Worm (Caenorhabditis elegans) whole organism, L2 larva: Measurements from ENCODE around the gene aps-2.

ENCODE experiments used
- C34F6.9 ChIP-seq: fragments of 150-350 bp; optimal IDR thresholded peaks from 2 replicates; lab custom pipeline; 2014; ENCODE audit warnings: missing biosample characterization, missing genetic modification characterization
- F13H6.1 ChIP-seq: sonication (generic microtip); optimal IDR thresholded peaks from 2 replicates; lab custom pipeline; 2016; ENCODE audit warnings: missing genetic modification characterization, missing compliant biosample characterization
- R02D3.7 ChIP-seq: fragments of 150-350 bp; optimal IDR thresholded peaks from 2 replicates; lab custom pipeline; 2014; ENCODE audit warnings: missing biosample characterization, missing genetic modification characterization
- Y55F3AM.14 ChIP-seq: fragments of 200-800 bp; sonication (Bioruptor generic); optimal IDR thresholded peaks from 2 replicates; lab custom pipeline; 2018; ENCODE audit warnings: mild to moderate bottlenecking, missing genetic modification characterization, missing compliant biosample characterization
- ZK546.5 ChIP-seq: sonication (generic microtip); optimal IDR thresholded peaks from 2 replicates; lab custom pipeline; 2017; ENCODE audit warnings: missing biosample characterization, missing genetic modification characterization
- alr-1 ChIP-seq: fragments of 150-350 bp; optimal IDR thresholded peaks from 2 replicates; lab custom pipeline; 2014; ENCODE audit warnings: missing biosample characterization, missing genetic modification characterization
- aly-2 ChIP-seq: fragments of 150-350 bp; optimal IDR thresholded peaks from 2 replicates; lab custom pipeline; 2014; ENCODE audit warnings: missing biosample characterization, missing genetic modification characterization
- ama-1 ChIP-seq: fragments of 150-350 bp; optimal IDR thresholded peaks from 2 replicates; lab custom pipeline; 2018; ENCODE audit warnings: inconsistent platforms
- blmp-1 ChIP-seq: sonication (generic microtip); optimal IDR thresholded peaks from 2 replicates; lab custom pipeline; 2017; ENCODE audit warnings: missing genetic modification characterization, mild to moderate bottlenecking, missing compliant biosample characterization, antibody characterized with exemption, moderate library complexity; ENCODE audit not compliant: insufficient read depth
- ceh-16 ChIP-seq: fragments of 150-350 bp; optimal IDR thresholded peaks from 2 replicates; lab custom pipeline; 2014; ENCODE audit warnings: missing biosample characterization, missing genetic modification characterization
- ceh-82 ChIP-seq: fragments of 150-350 bp; optimal IDR thresholded peaks from 2 replicates; lab custom pipeline; 2014; ENCODE audit warnings: missing biosample characterization, missing genetic modification characterization
- crh-2 ChIP-seq: sonication (generic microtip); optimal IDR thresholded peaks from 2 replicates; lab custom pipeline; 2017; ENCODE audit warnings: missing biosample characterization, missing genetic modification characterization
- dmd-4 ChIP-seq: sonication (generic microtip); optimal IDR thresholded peaks from 2 replicates; lab custom pipeline; 2017; ENCODE audit warnings: missing biosample characterization, missing genetic modification characterization
- egl-27 ChIP-seq: sonication (generic microtip); optimal IDR thresholded peaks from 3 replicates; lab custom pipeline; 2017; ENCODE audit warnings: missing biosample characterization, missing genetic modification reagents, missing genetic modification characterization
- elt-1 ChIP-seq: fragments of 150-350 bp; optimal IDR thresholded peaks from 2 replicates; lab custom pipeline; 2014; ENCODE audit warnings: missing biosample characterization, missing genetic modification characterization
- elt-3 ChIP-seq: sonication (generic microtip); optimal IDR thresholded peaks from 2 replicates; lab custom pipeline; 2017; ENCODE audit warnings: missing biosample characterization, missing genetic modification characterization
- fos-1 ChIP-seq: fragments of 150-350 bp; optimal IDR thresholded peaks from 2 replicates; lab custom pipeline; 2014; ENCODE audit warnings: missing biosample characterization, missing genetic modification characterization
- gmeb-1 ChIP-seq: fragments of 150-350 bp; optimal IDR thresholded peaks from 2 replicates; lab custom pipeline; 2014; ENCODE audit warnings: missing biosample characterization, missing genetic modification characterization
- lin-11 ChIP-seq: fragments of 150-350 bp; sonication (generic microtip); optimal IDR thresholded peaks from 2 replicates; lab custom pipeline; 2014; ENCODE audit warnings: missing biosample characterization, missing genetic modification characterization, inconsistent platforms, mixed read lengths
- lin-13 ChIP-seq: fragments of 150-350 bp; optimal IDR thresholded peaks from 2 replicates; lab custom pipeline; 2014; ENCODE audit warnings: missing biosample characterization, missing genetic modification reagents, missing genetic modification characterization
- lin-39 ChIP-seq: fragments of 150-350 bp; optimal IDR thresholded peaks from 2 replicates; lab custom pipeline; 2014; ENCODE audit warnings: missing biosample characterization, missing genetic modification reagents, missing genetic modification characterization
- lsy-2 ChIP-seq, 2 experiments: fragments of 150-350 bp in 1 of 2; sonication (generic microtip) in 1 of 2; optimal IDR thresholded peaks; 2 replicates each; lab custom pipeline; 2014 to 2017; ENCODE audit warnings: missing biosample characterization in 2 of 2, missing genetic modification characterization in 2 of 2
- mab-5 ChIP-seq: fragments of 150-350 bp; optimal IDR thresholded peaks from 2 replicates; lab custom pipeline; 2014; ENCODE audit warnings: missing biosample characterization, missing genetic modification characterization
- mbf-1 ChIP-seq: sonication (generic microtip); optimal IDR thresholded peaks from 2 replicates; lab custom pipeline; 2017; ENCODE audit warnings: missing biosample characterization, missing genetic modification characterization
- mdl-1 ChIP-seq, 2 experiments: fragments of 150-350 bp in 1 of 2; sonication (generic microtip) in 1 of 2; optimal IDR thresholded peaks; 2 replicates each; lab custom pipeline; 2017; ENCODE audit warnings: missing biosample characterization in 2 of 2, missing genetic modification characterization in 2 of 2
- nhr-10 ChIP-seq: sonication (generic microtip); optimal IDR thresholded peaks from 2 replicates; lab custom pipeline; 2017; ENCODE audit warnings: missing biosample characterization, missing genetic modification characterization
- nhr-11 ChIP-seq: fragments of 150-350 bp; optimal IDR thresholded peaks from 2 replicates; lab custom pipeline; 2014; ENCODE audit warnings: missing biosample characterization, missing genetic modification characterization
- nhr-12 ChIP-seq: fragments of 150-350 bp; optimal IDR thresholded peaks from 2 replicates; lab custom pipeline; 2014; ENCODE audit warnings: missing biosample characterization, missing genetic modification characterization
- nhr-129 ChIP-seq: fragments of 150-350 bp; optimal IDR thresholded peaks from 2 replicates; lab custom pipeline; 2014; ENCODE audit warnings: missing biosample characterization, missing genetic modification characterization
- nhr-21 ChIP-seq: fragments of 150-350 bp; optimal IDR thresholded peaks from 2 replicates; lab custom pipeline; 2014; ENCODE audit warnings: missing biosample characterization, missing genetic modification characterization
- nhr-23 ChIP-seq: fragments of 150-350 bp; optimal IDR thresholded peaks from 2 replicates; lab custom pipeline; 2014; ENCODE audit warnings: missing biosample characterization, missing genetic modification reagents, missing genetic modification characterization
- nhr-25 ChIP-seq: fragments of 150-350 bp; sonication (generic microtip); optimal IDR thresholded peaks from 3 replicates; lab custom pipeline; 2014; ENCODE audit warnings: missing biosample characterization, missing genetic modification characterization
- nhr-6 ChIP-seq: fragments of 150-350 bp; optimal IDR thresholded peaks from 2 replicates; lab custom pipeline; 2014; ENCODE audit warnings: missing biosample characterization, missing genetic modification characterization
- nhr-77 ChIP-seq: fragments of 150-350 bp; optimal IDR thresholded peaks from 2 replicates; lab custom pipeline; 2014; ENCODE audit warnings: missing biosample characterization, missing genetic modification characterization
- peb-1 ChIP-seq: fragments of 150-350 bp; optimal IDR thresholded peaks from 2 replicates; lab custom pipeline; 2014; ENCODE audit warnings: missing biosample characterization, missing genetic modification characterization
- sem-4 ChIP-seq: fragments of 150-350 bp; optimal IDR thresholded peaks from 2 replicates; lab custom pipeline; 2014; ENCODE audit warnings: missing biosample characterization, missing genetic modification reagents, missing genetic modification characterization
- skn-1 ChIP-seq: sonication (generic microtip); optimal IDR thresholded peaks from 2 replicates; lab custom pipeline; 2017; ENCODE audit warnings: missing biosample characterization, missing genetic modification characterization
- sma-3 ChIP-seq: sonication (generic microtip); optimal IDR thresholded peaks from 2 replicates; lab custom pipeline; 2016; ENCODE audit warnings: missing genetic modification reagents, missing genetic modification characterization, missing compliant biosample characterization
- sma-9 ChIP-seq, 2 experiments: fragments of 150-350 bp in 1 of 2; sonication (generic microtip) in 1 of 2; optimal IDR thresholded peaks; 2 replicates each; lab custom pipeline; 2014 to 2016; ENCODE audit warnings: missing genetic modification characterization in 2 of 2, mild to moderate bottlenecking in 1 of 2, missing biosample characterization in 1 of 2, missing compliant biosample characterization in 1 of 2, missing genetic modification reagents in 1 of 2, moderate library complexity in 1 of 2
- snpc-4 ChIP-seq: fragments of 150-350 bp; optimal IDR thresholded peaks from 2 replicates; lab custom pipeline; 2014; ENCODE audit warnings: missing biosample characterization, missing genetic modification characterization
- unc-39 ChIP-seq: fragments of 150-350 bp; optimal IDR thresholded peaks from 2 replicates; lab custom pipeline; 2014; ENCODE audit warnings: missing biosample characterization, missing genetic modification characterization
- unc-55 ChIP-seq: fragments of 150-350 bp; sonication (generic microtip); optimal IDR thresholded peaks from 3 replicates; lab custom pipeline; 2014; ENCODE audit warnings: missing biosample characterization, missing genetic modification reagents, missing genetic modification characterization
- unc-62 ChIP-seq: fragments of 150-350 bp; optimal IDR thresholded peaks from 2 replicates; lab custom pipeline; 2014; ENCODE audit warnings: missing biosample characterization, missing genetic modification reagents, missing genetic modification characterization
- zag-1 ChIP-seq: fragments of 150-350 bp; optimal IDR thresholded peaks from 2 replicates; lab custom pipeline; 2014; ENCODE audit warnings: missing biosample characterization, missing genetic modification characterization
- ztf-1 ChIP-seq: fragments of 200-800 bp; sonication (Bioruptor generic); conservative IDR thresholded peaks from 2 replicates; pipeline ENCODE4 v1.3.6; 2022; ENCODE audit warnings: missing genetic modification characterization, missing compliant biosample characterization
- ztf-11 ChIP-seq: sonication (generic microtip); optimal IDR thresholded peaks from 2 replicates; lab custom pipeline; 2017; ENCODE audit warnings: missing biosample characterization, missing genetic modification characterization
- ztf-4 ChIP-seq: fragments of 150-350 bp; optimal IDR thresholded peaks from 2 replicates; lab custom pipeline; 2014; ENCODE audit warnings: missing biosample characterization, missing genetic modification characterization

The aps-2 gene

ce11 chrX:4444073-4444472 is 14.0 kb upstream of the aps-2 start:
- TF ChIP-seq fos-1 (tag; lab: Kevin White, UChicago) (peak; percentile 29), snpc-4 (peak; percentile 3), elt-1 (tag; lab: Kevin White, UChicago) (no peak), elt-3 (tag; lab: Kevin White, UChicago) (no peak), peb-1 (no peak), unc-62 (GFP tag; lab: Kevin White, UChicago) (no peak), mdl-1 (tag; optimal IDR thresholded peaks at IDR 0.05; lab: Kevin White, UChicago) (peak in 1 of 2 experiments; percentile 51), egl-27 (tag; lab: Kevin White, UChicago) (peak; percentile 45), F13H6.1 (tag; lab: Kevin White, UChicago) (peak; percentile 55), C34F6.9 (peak; percentile 27), nhr-21 (tag; lab: Kevin White, UChicago) (peak; percentile 41), crh-2 (peak; percentile 44), ztf-4 (tag; lab: Kevin White, UChicago) (no peak), lsy-2 (tag; optimal IDR thresholded peaks at IDR 0.05; lab: Kevin White, UChicago) (peak in 1 of 2 experiments; percentile 42), lin-13 (GFP tag; lab: Kevin White, UChicago) (peak; percentile 32), sma-9 (GFP tag; optimal IDR thresholded peaks at IDR 0.05; lab: Kevin White, UChicago) (peak; percentile 76), sma-9 (tag; optimal IDR thresholded peaks at IDR 0.05; lab: Kevin White, UChicago) (no peak), nhr-129 (peak; percentile 70), gmeb-1 (peak; percentile 41), unc-55 (GFP tag; lab: Kevin White, UChicago) (peak; percentile 62), sem-4 (peak; percentile 20)

ce11 chrX:4444843-4445242 is 13.2 kb upstream of the aps-2 start:
- TF ChIP-seq lsy-2 (tag; optimal IDR thresholded peaks at IDR 0.05; lab: Kevin White, UChicago) (no peak), elt-1 (tag; lab: Kevin White, UChicago) (no peak), nhr-21 (tag; lab: Kevin White, UChicago) (no peak), nhr-129 (peak; percentile 68), unc-62 (GFP tag; lab: Kevin White, UChicago) (no peak), C34F6.9 (peak; percentile 17), nhr-6 (tag; lab: Kevin White, UChicago) (no peak), nhr-11 (tag; lab: Kevin White, UChicago) (no peak), sma-9 (GFP tag; optimal IDR thresholded peaks at IDR 0.05; lab: Kevin White, UChicago) (peak; percentile 52), sma-9 (tag; optimal IDR thresholded peaks at IDR 0.05; lab: Kevin White, UChicago) (no peak), skn-1 (tag; lab: Kevin White, UChicago) (no peak), egl-27 (tag; lab: Kevin White, UChicago) (no peak), sem-4 (no peak), crh-2 (peak; percentile 3), sma-3 (GFP tag; lab: Kevin White, UChicago) (peak; percentile 19), aly-2 (tag; lab: Kevin White, UChicago) (no peak), ztf-1 (GFP tag; lab: Robert Waterston, UW) (no peak), nhr-25 (tag; lab: Kevin White, UChicago) (no peak), snpc-4 (no peak), nhr-23 (tag; lab: Kevin White, UChicago) (no peak), Y55F3AM.14 (GFP tag; lab: Kevin White, UChicago) (no peak), gmeb-1 (no peak), lin-13 (GFP tag; lab: Kevin White, UChicago) (no peak), lin-11 (tag; lab: Kevin White, UChicago) (no peak), nhr-10 (no peak), peb-1 (no peak), ama-1 (lab: Kevin White, UChicago) (no peak), elt-3 (tag; lab: Kevin White, UChicago) (no peak), dmd-4 (no peak), mab-5 (tag; lab: Kevin White, UChicago) (no peak), unc-55 (GFP tag; lab: Kevin White, UChicago) (no peak), ZK546.5 (tag; lab: Kevin White, UChicago) (no peak), blmp-1 (no peak), ceh-82 (tag; lab: Kevin White, UChicago) (no peak), R02D3.7 (tag; lab: Kevin White, UChicago) (no peak), ceh-16 (no peak), mdl-1 (tag; optimal IDR thresholded peaks at IDR 0.05; lab: Kevin White, UChicago) (no peak), lin-39 (no peak), ztf-4 (tag; lab: Kevin White, UChicago) (no peak), zag-1 (no peak), ztf-11 (tag; lab: Kevin White, UChicago) (no peak), nhr-77 (tag; lab: Kevin White, UChicago) (no peak), alr-1 (tag; lab: Kevin White, UChicago) (no peak), F13H6.1 (tag; lab: Kevin White, UChicago) (no peak), unc-39 (tag; lab: Kevin White, UChicago) (no peak), nhr-12 (tag; lab: Kevin White, UChicago) (no peak), mbf-1 (tag; lab: Kevin White, UChicago) (no peak), fos-1 (tag; lab: Kevin White, UChicago) (peak; percentile 38)
